Worm (Caenorhabditis elegans) whole organism, L4 larva: Measurements from ENCODE around the gene set-23.
A peak's percentile ranks its signal among the peaks of the same experiment; 100 is the strongest.

Experiments used
- F26F4.8 ChIP-seq: fragments of 200-800 bp; sonication (Bioruptor generic); conservative IDR thresholded peaks from 2 replicates; pipeline ENCODE4 v1.3.6; 2022; ENCODE audit warnings: missing genetic modification characterization, missing compliant biosample characterization
- F37D6.2 ChIP-seq: sonication (generic microtip); optimal IDR thresholded peaks from 2 replicates; lab custom pipeline; 2016; ENCODE audit warnings: mild to moderate bottlenecking, missing genetic modification characterization, missing compliant biosample characterization
- F44E2.7 ChIP-seq: fragments of 200-800 bp; sonication (Bioruptor generic); IDR thresholded peaks from 2 replicates; pipeline ENCODE4 v2.1.2; 2022; ENCODE audit warnings: missing genetic modification characterization, missing compliant biosample characterization
- F49E8.2 ChIP-seq: sonication (generic microtip); optimal IDR thresholded peaks from 2 replicates; lab custom pipeline; 2016; ENCODE audit warnings: missing compliant biosample characterization, mild to moderate bottlenecking, missing genetic modification characterization, borderline replicate concordance
- R02D3.7 ChIP-seq: fragments of 150-350 bp; sonication (generic microtip); optimal IDR thresholded peaks from 3 replicates; lab custom pipeline; 2014; ENCODE audit warnings: missing biosample characterization, missing genetic modification characterization
- Y105C5A.15 ChIP-seq: fragments of 200-800 bp; sonication (Bioruptor generic); IDR thresholded peaks from 2 replicates; pipeline ENCODE4 v1.3.6; 2022; ENCODE audit warnings: missing genetic modification characterization, missing compliant biosample characterization
- Y48G9A.11 ChIP-seq: fragments of 200-800 bp; sonication (Bioruptor generic); IDR thresholded peaks from 2 replicates; pipeline ENCODE4 v1.3.6; 2022; ENCODE audit warnings: missing genetic modification reagents, missing genetic modification characterization, missing compliant biosample characterization
- ZK546.5 ChIP-seq, 2 experiments: sonication (generic microtip); optimal IDR thresholded peaks; 2 replicates each; lab custom pipeline; 2017; ENCODE audit warnings: missing biosample characterization in 2 of 2, missing genetic modification characterization in 2 of 2
- aha-1 ChIP-seq: fragments of 150-350 bp; peaks from one replicate; lab custom pipeline; 2014; ENCODE audit warnings: missing biosample characterization, missing genetic modification characterization
- ama-1 ChIP-seq: fragments of 150-350 bp; optimal IDR thresholded peaks from 2 replicates; lab custom pipeline; 2014; ENCODE audit warnings: inconsistent platforms, mixed read lengths
- arid-1 ChIP-seq: fragments of 200-800 bp; sonication (Bioruptor generic); conservative IDR thresholded peaks from 2 replicates; pipeline ENCODE4 v1.3.6; 2022; ENCODE audit warnings: missing genetic modification reagents, missing genetic modification characterization, missing compliant biosample characterization
- ceh-20 ChIP-seq: fragments of 200-800 bp; sonication (Bioruptor generic); IDR thresholded peaks from 2 replicates; pipeline ENCODE4 v1.3.6; 2022; ENCODE audit warnings: missing genetic modification reagents, missing genetic modification characterization, missing compliant biosample characterization
- cey-2 ChIP-seq: sonication (generic microtip); optimal IDR thresholded peaks from 3 replicates; lab custom pipeline; 2017; ENCODE audit warnings: missing genetic modification characterization, mild to moderate bottlenecking, missing compliant biosample characterization, antibody characterized with exemption, borderline replicate concordance; ENCODE audit not compliant: insufficient read depth
- ctbp-1 ChIP-seq: fragments of 200-800 bp; sonication (Bioruptor generic); IDR thresholded peaks from 2 replicates; pipeline ENCODE4 v1.3.6; 2022; ENCODE audit warnings: missing genetic modification reagents, missing genetic modification characterization, missing compliant biosample characterization
- daf-19 ChIP-seq: fragments of 200-800 bp; sonication (Bioruptor generic); conservative IDR thresholded peaks from 2 replicates; pipeline ENCODE4 v1.3.6; 2022; ENCODE audit warnings: missing genetic modification characterization, missing compliant biosample characterization
- dpl-1 ChIP-seq: fragments of 150-350 bp; optimal IDR thresholded peaks from 2 replicates; lab custom pipeline; 2014; ENCODE audit warnings: missing biosample characterization, missing genetic modification reagents, missing genetic modification characterization
- duxl-1 ChIP-seq: sonication (generic microtip); optimal IDR thresholded peaks from 2 replicates; lab custom pipeline; 2016; ENCODE audit warnings: mild to moderate bottlenecking, missing genetic modification characterization, moderate library complexity, missing compliant biosample characterization; ENCODE audit not compliant: poor library complexity
- fos-1 ChIP-seq: fragments of 150-350 bp; optimal IDR thresholded peaks from 2 replicates; lab custom pipeline; 2014; ENCODE audit warnings: missing biosample characterization, missing genetic modification characterization
- hlh-30 ChIP-seq: sonication (generic microtip); optimal IDR thresholded peaks from 2 replicates; lab custom pipeline; 2017; ENCODE audit warnings: antibody characterized with exemption, mild to moderate bottlenecking, missing genetic modification characterization, missing compliant biosample characterization; ENCODE audit not compliant: insufficient read depth
- lin-1 ChIP-seq: fragments of 200-800 bp; sonication (Bioruptor generic); IDR thresholded peaks from 2 replicates; pipeline ENCODE4 v1.3.6; 2022; ENCODE audit warnings: missing genetic modification reagents, missing genetic modification characterization, missing compliant biosample characterization
- lin-13 ChIP-seq: fragments of 150-350 bp; optimal IDR thresholded peaks from 2 replicates; lab custom pipeline; 2014; ENCODE audit warnings: missing biosample characterization, missing genetic modification reagents, missing genetic modification characterization
- lin-15B ChIP-seq: fragments of 150-350 bp; sonication (generic microtip); optimal IDR thresholded peaks from 3 replicates; lab custom pipeline; 2014; ENCODE audit warnings: missing biosample characterization, missing genetic modification characterization
- lin-29 ChIP-seq: fragments of 200-800 bp; sonication (Bioruptor generic); IDR thresholded peaks from 2 replicates; pipeline ENCODE4 v1.3.6; 2022; ENCODE audit warnings: missing genetic modification reagents, missing genetic modification characterization, missing compliant biosample characterization
- lin-38 ChIP-seq: fragments of 200-800 bp; sonication (Bioruptor generic); IDR thresholded peaks from 2 replicates; pipeline ENCODE4 v1.3.6; 2022; ENCODE audit warnings: missing genetic modification reagents, missing genetic modification characterization, missing compliant biosample characterization
- lin-39 ChIP-seq: fragments of 150-350 bp; optimal IDR thresholded peaks from 2 replicates; lab custom pipeline; 2014; ENCODE audit warnings: missing biosample characterization, missing genetic modification reagents, missing genetic modification characterization
- lir-3 ChIP-seq: sonication (generic microtip); optimal IDR thresholded peaks from 2 replicates; lab custom pipeline; 2016; ENCODE audit warnings: mild to moderate bottlenecking, missing genetic modification characterization, missing compliant biosample characterization
- madf-5 ChIP-seq, 2 experiments: fragments of 200-800 bp; sonication (Bioruptor generic); IDR thresholded peaks; 2 replicates each; pipeline ENCODE4 v1.3.6; 2022; ENCODE audit warnings: missing compliant biosample characterization in 2 of 2, missing genetic modification characterization in 2 of 2
- mep-1 ChIP-seq: fragments of 150-350 bp; sonication (generic microtip); optimal IDR thresholded peaks from 3 replicates; lab custom pipeline; 2014; ENCODE audit warnings: missing biosample characterization, missing genetic modification characterization
- mes-2 ChIP-seq: sonication (generic microtip); optimal IDR thresholded peaks from 2 replicates; lab custom pipeline; 2016; ENCODE audit warnings: missing genotype, mild to moderate bottlenecking, missing genetic modification characterization, missing compliant biosample characterization; ENCODE audit not compliant: poor library complexity, severe bottlenecking
- mxl-2 ChIP-seq: fragments of 200-800 bp; sonication (Bioruptor generic); conservative IDR thresholded peaks from 2 replicates; pipeline ENCODE4 v1.3.6; 2022; ENCODE audit warnings: missing genetic modification reagents, missing genetic modification characterization, missing compliant biosample characterization
- mxl-3 ChIP-seq: fragments of 200-800 bp; sonication (Bioruptor generic); optimal IDR thresholded peaks from 2 replicates; lab custom pipeline; 2018; ENCODE audit warnings: mild to moderate bottlenecking, missing genetic modification characterization, missing compliant biosample characterization
- nhr-10 ChIP-seq: fragments of 150-350 bp; optimal IDR thresholded peaks from 2 replicates; lab custom pipeline; 2014; ENCODE audit warnings: missing biosample characterization, missing genetic modification characterization
- nhr-11 ChIP-seq: fragments of 150-350 bp; optimal IDR thresholded peaks from 2 replicates; lab custom pipeline; 2014; ENCODE audit warnings: missing biosample characterization, missing genetic modification characterization
- nhr-111 ChIP-seq: fragments of 200-800 bp; sonication (Bioruptor generic); optimal IDR thresholded peaks from 2 replicates; lab custom pipeline; 2018; ENCODE audit warnings: mild to moderate bottlenecking, missing genetic modification characterization, missing compliant biosample characterization
- nhr-28 ChIP-seq: fragments of 150-350 bp; optimal IDR thresholded peaks from 2 replicates; lab custom pipeline; 2014; ENCODE audit warnings: missing biosample characterization, missing genetic modification characterization
- nhr-48 ChIP-seq: sonication (generic microtip); optimal IDR thresholded peaks from 2 replicates; lab custom pipeline; 2016; ENCODE audit warnings: mild to moderate bottlenecking, missing genetic modification characterization, missing compliant biosample characterization
- nhr-6 ChIP-seq: fragments of 150-350 bp; optimal IDR thresholded peaks from 2 replicates; lab custom pipeline; 2014; ENCODE audit warnings: missing biosample characterization, missing genetic modification characterization
- nhr-77 ChIP-seq: fragments of 150-350 bp; optimal IDR thresholded peaks from 2 replicates; lab custom pipeline; 2014; ENCODE audit warnings: missing biosample characterization, missing genetic modification characterization
- pha-4 ChIP-seq, 2 experiments: fragments of 150-350 bp in 1 of 2; fragments of 200-800 bp in 1 of 2; sonication (Bioruptor generic) in 1 of 2; IDR thresholded peaks in 1 of 2; optimal IDR thresholded peaks in 1 of 2; 2 replicates each; pipeline versions ENCODE4 v1.3.6 to Lab custom; 2014 to 2022; ENCODE audit warnings: missing genetic modification characterization in 2 of 2, missing genetic modification reagents in 2 of 2, missing biosample characterization in 1 of 2, missing compliant biosample characterization in 1 of 2
- set-16 ChIP-seq: fragments of 200-800 bp; sonication (Bioruptor generic); IDR thresholded peaks from 2 replicates; pipeline ENCODE4 v1.3.6; 2022; ENCODE audit warnings: missing genetic modification reagents, missing genetic modification characterization, missing compliant biosample characterization
- spr-1 ChIP-seq: sonication (generic microtip); optimal IDR thresholded peaks from 2 replicates; lab custom pipeline; 2016; ENCODE audit warnings: mild to moderate bottlenecking, missing genetic modification characterization, missing compliant biosample characterization
- tag-97 ChIP-seq: fragments of 200-800 bp; sonication (Bioruptor generic); IDR thresholded peaks from 2 replicates; pipeline ENCODE4 v1.3.6; 2022; ENCODE audit warnings: missing genetic modification characterization, missing compliant biosample characterization
- unc-130 ChIP-seq: sonication (generic microtip); optimal IDR thresholded peaks from 2 replicates; lab custom pipeline; 2016; ENCODE audit warnings: missing genetic modification reagents, missing genetic modification characterization, missing compliant biosample characterization
- unc-39 ChIP-seq: sonication (generic microtip); optimal IDR thresholded peaks from 2 replicates; lab custom pipeline; 2017; ENCODE audit warnings: missing biosample characterization, missing genetic modification characterization
- unc-62 ChIP-seq, 3 experiments: fragments of 150-350 bp in 1 of 3; sonication (generic microtip); optimal IDR thresholded peaks in 2 of 3; peaks in 1 of 3; 1 replicate in 1 of 3; 2 replicates in 2 of 3; lab custom pipeline; 2014 to 2017; ENCODE audit warnings: missing biosample characterization in 3 of 3, missing genetic modification characterization in 3 of 3, missing genetic modification reagents in 3 of 3, missing genotype in 1 of 3
- vab-7 ChIP-seq: fragments of 200-800 bp; sonication (Bioruptor generic); IDR thresholded peaks from 2 replicates; pipeline ENCODE4 v1.3.6; 2022; ENCODE audit warnings: missing genetic modification reagents, missing genetic modification characterization, missing compliant biosample characterization
- zag-1 ChIP-seq: fragments of 150-350 bp; optimal IDR thresholded peaks from 2 replicates; lab custom pipeline; 2014; ENCODE audit warnings: missing biosample characterization, missing genetic modification characterization
- zfp-2 ChIP-seq: sonication (generic microtip); optimal IDR thresholded peaks from 2 replicates; lab custom pipeline; 2016; ENCODE audit warnings: mild to moderate bottlenecking, missing genetic modification characterization, missing compliant biosample characterization
- zip-11 ChIP-seq: fragments of 200-800 bp; sonication (Bioruptor generic); IDR thresholded peaks from 2 replicates; pipeline ENCODE4 v1.3.6; 2022; ENCODE audit warnings: missing genetic modification characterization, missing compliant biosample characterization
- ztf-11 ChIP-seq: fragments of 150-350 bp; optimal IDR thresholded peaks from 2 replicates; lab custom pipeline; 2014; ENCODE audit warnings: missing biosample characterization, missing genetic modification characterization

Gene set-23

ce11 chrIV:1595802-1596201 lies 5.7 kb upstream of the set-23 start, which contains the start of gene npp-8 (continued):
- TF ChIP-seq F37D6.2 (peak; percentile 59), F44E2.7 (GFP tag; lab: Robert Waterston, UW) (no peak), aha-1 (tag; lab: Kevin White, UChicago) (peak; percentile 56), spr-1 (tag; lab: Kevin White, UChicago) (peak; percentile 83), duxl-1 (tag; lab: Kevin White, UChicago) (peak; percentile 88), R02D3.7 (tag; lab: Kevin White, UChicago) (no peak), nhr-28 (tag; lab: Kevin White, UChicago) (peak; percentile 62), F26F4.8 (GFP tag; lab: Robert Waterston, UW) (no peak), zag-1 (tag; lab: Kevin White, UChicago) (no peak), lin-38 (GFP tag; lab: Robert Waterston, UW) (peak; percentile 90), unc-39 (tag; lab: Kevin White, UChicago) (no peak), set-16 (0 out of 2 replicates have a peak, but pooled peaks have one; percentile 26), nhr-11 (tag; lab: Kevin White, UChicago) (peak; percentile 59), tag-97 (GFP tag; lab: Robert Waterston, UW) (no peak), nhr-10 (no peak), daf-19 (GFP tag; lab: Robert Waterston, UW) (no peak), fos-1 (tag; lab: Kevin White, UChicago) (no peak), nhr-48 (peak; percentile 59), lin-15B (tag; lab: Kevin White, UChicago) (peak; percentile 43), unc-62 (GFP tag; optimal IDR thresholded peaks at IDR 0.05 in 1 of 2; lab: Kevin White, UChicago) (peak in 1 of 2 experiments; percentile 98), unc-62 (tag; optimal IDR thresholded peaks at IDR 0.05; lab: Kevin White, UChicago) (no peak), lin-13 (GFP tag; lab: Kevin White, UChicago) (peak; percentile 91), ctbp-1 (GFP tag; lab: Robert Waterston, UW) (peak; percentile 74; the same call in 1 of the 2 replicates), dpl-1 (GFP tag; lab: Kevin White, UChicago) (peak; percentile 89), ztf-11 (tag; lab: Kevin White, UChicago) (no peak), madf-5 (GFP tag; IDR thresholded peaks at IDR 0.05; lab: Robert Waterston, UW) (peak in 1 of 2 experiments; percentile 48; a peak in 1 of 4 replicates), Y105C5A.15 (GFP tag; lab: Robert Waterston, UW) (no peak), nhr-77 (peak; percentile 81), lin-1 (GFP tag; lab: Robert Waterston, UW) (peak; percentile 50; the same call in 1 of the 2 replicates), zfp-2 (tag; lab: Kevin White, UChicago) (peak; percentile 33), lin-39 (tag; lab: Kevin White, UChicago) (no peak), mep-1 (tag; lab: Kevin White, UChicago) (peak; percentile 90), ZK546.5 (tag; optimal IDR thresholded peaks at IDR 0.05; lab: Kevin White, UChicago) (no peak), mes-2 (peak; percentile 97), ceh-20 (GFP tag; lab: Robert Waterston, UW) (peak; percentile 82), hlh-30 (tag; lab: Kevin White, UChicago) (peak; percentile 90), F49E8.2 (tag; lab: Kevin White, UChicago) (peak; percentile 70), vab-7 (GFP tag; lab: Robert Waterston, UW) (peak; percentile 74), nhr-6 (peak; percentile 56), nhr-111 (GFP tag; lab: Kevin White, UChicago) (no peak), cey-2 (tag; lab: Kevin White, UChicago) (no peak), unc-130 (GFP tag; lab: Kevin White, UChicago) (peak; percentile 93), lir-3 (no peak), arid-1 (GFP tag; lab: Robert Waterston, UW) (peak; percentile 90), lin-29 (GFP tag; lab: Robert Waterston, UW) (0 out of 2 replicates have a peak, but pooled peaks have one; percentile 58), zip-11 (no peak), ama-1 (lab: Kevin White, UChicago) (peak; percentile 62), pha-4 (GFP tag; IDR thresholded peaks at IDR 0.05; lab: Robert Waterston, UW) (peak; percentile 86), pha-4 (tag; optimal IDR thresholded peaks at IDR 0.05; lab: Kevin White, UChicago) (no peak), mxl-2 (GFP tag; lab: Robert Waterston, UW) (0 out of 2 replicates have a peak, but pooled peaks have one; percentile 48), mxl-3 (GFP tag; lab: Kevin White, UChicago) (peak; percentile 64), Y48G9A.11 (GFP tag; lab: Robert Waterston, UW) (peak; percentile 27; the same call in 1 of the 2 replicates)
